Worm (Caenorhabditis elegans) whole organism, midembryonic: ENCODE measurements around the gene cope-1.
A peak's percentile ranks its signal among the peaks of the same experiment; 100 is the strongest.

ENCODE experiments used
- T22C8.4 ChIP-seq: fragments of 200-800 bp; sonication (Bioruptor generic); IDR thresholded peaks from 2 replicates; pipeline ENCODE4 v1.3.6; 2022; ENCODE audit warnings: missing genetic modification characterization, missing compliant biosample characterization
- cog-1 ChIP-seq: sonication (generic microtip); optimal IDR thresholded peaks from 2 replicates; lab custom pipeline; 2016; ENCODE audit warnings: missing genetic modification characterization, missing compliant biosample characterization
- flt-1 ChIP-seq: fragments of 200-800 bp; sonication (Bioruptor generic); IDR thresholded peaks from 2 replicates; pipeline ENCODE4 v1.3.6; 2022; ENCODE audit warnings: missing genetic modification characterization, missing compliant biosample characterization
- klf-2 ChIP-seq: fragments of 200-800 bp; sonication (Bioruptor generic); conservative IDR thresholded peaks from 2 replicates; pipeline ENCODE4 v1.3.6; 2022; ENCODE audit warnings: missing genetic modification reagents, missing genetic modification characterization, missing compliant biosample characterization
- med-1 ChIP-seq: sonication (generic microtip); optimal IDR thresholded peaks from 2 replicates; lab custom pipeline; 2017; ENCODE audit warnings: missing genetic modification characterization, mild to moderate bottlenecking, missing compliant biosample characterization, antibody characterized with exemption, missing genetic modification reagents; ENCODE audit not compliant: insufficient read depth
- ref-1 ChIP-seq: fragments of 200-800 bp; sonication (Bioruptor generic); conservative IDR thresholded peaks from 2 replicates; pipeline ENCODE4 v1.3.6; 2022; ENCODE audit warnings: missing genetic modification reagents, missing genetic modification characterization, missing compliant biosample characterization
- tab-1 ChIP-seq: fragments of 200-800 bp; sonication (Bioruptor generic); IDR thresholded peaks from 2 replicates; pipeline ENCODE4 v1.3.6; 2022; ENCODE audit warnings: missing genetic modification characterization, missing compliant biosample characterization
- ztf-23 ChIP-seq: fragments of 200-800 bp; sonication (Bioruptor generic); IDR thresholded peaks from 2 replicates; pipeline ENCODE4 v1.3.6; 2022; ENCODE audit warnings: missing genetic modification reagents, missing genetic modification characterization, missing compliant biosample characterization
- ztf-29 ChIP-seq: fragments of 200-800 bp; sonication (Bioruptor generic); IDR thresholded peaks from 2 replicates; pipeline ENCODE4 v1.3.6; 2022; ENCODE audit warnings: missing genetic modification reagents, missing genetic modification characterization, missing compliant biosample characterization

The cope-1 gene

ce11 chrIII:13446865-13447264, 20.8 kb downstream of the cope-1 start:
- peak; percentile 65; the same call in 1 of the 2 replicates for TF ChIP-seq flt-1

ce11 chrIII:13448235-13448634, 22.2 kb downstream of the cope-1 start:
- TF ChIP-seq tab-1 (GFP tag; lab: Robert Waterston, UW), result 0 out of 2 replicates have a peak, but pooled peaks have one; percentile 21

ce11 chrIII:13452824-13453223, 26.8 kb downstream of the cope-1 start:
- no peak for TF ChIP-seq ref-1 (GFP tag; lab: Robert Waterston, UW)
- TF ChIP-seq med-1, result no peak
- no peak for TF ChIP-seq klf-2 (GFP tag; lab: Robert Waterston, UW)
- no peak for TF ChIP-seq ztf-29
- TF ChIP-seq tab-1 (GFP tag; lab: Robert Waterston, UW), result no peak
- no peak for TF ChIP-seq flt-1
- no peak for TF ChIP-seq ztf-23 (GFP tag; lab: Robert Waterston, UW)
- TF ChIP-seq cog-1 (tag; lab: Kevin White, UChicago), result no peak
- TF ChIP-seq T22C8.4, result no peak

ce11 chrIII:13455207-13455606, 29.1 kb downstream of the cope-1 start, which contains the start of gene cua-1:
cua-1 (minus strand) TSS chrIII:13455307.
- TF ChIP-seq med-1 (no peak), ztf-29 (no peak), flt-1 (no peak), T22C8.4 (no peak), tab-1 (GFP tag; lab: Robert Waterston, UW) (no peak), klf-2 (GFP tag; lab: Robert Waterston, UW) (no peak), ztf-23 (GFP tag; lab: Robert Waterston, UW) (no peak), ref-1 (GFP tag; lab: Robert Waterston, UW) (no peak), cog-1 (tag; lab: Kevin White, UChicago) (no peak)

ce11 chrIII:13455816-13456215, 29.8 kb downstream of the cope-1 start:
- TF ChIP-seq ztf-23 (GFP tag; lab: Robert Waterston, UW), result no peak
- TF ChIP-seq ztf-29, result no peak
- no peak for TF ChIP-seq cog-1 (tag; lab: Kevin White, UChicago)
- TF ChIP-seq med-1, result no peak
- no peak for TF ChIP-seq flt-1
- no peak for TF ChIP-seq ref-1 (GFP tag; lab: Robert Waterston, UW)
- TF ChIP-seq T22C8.4, result no peak
- no peak for TF ChIP-seq tab-1 (GFP tag; lab: Robert Waterston, UW)
- no peak for TF ChIP-seq klf-2 (GFP tag; lab: Robert Waterston, UW)

- no peak for TF ChIP-seq klf-2 (GFP tag; lab: Robert Waterston, UW)
- no peak for TF ChIP-seq ztf-23 (GFP tag; lab: Robert Waterston, UW)
- no peak for TF ChIP-seq med-1
- no peak for TF ChIP-seq flt-1
- no peak for TF ChIP-seq T22C8.4
- no peak for TF ChIP-seq tab-1 (GFP tag; lab: Robert Waterston, UW)
- no peak for TF ChIP-seq ref-1 (GFP tag; lab: Robert Waterston, UW)
- TF ChIP-seq ztf-29, result no peak
- no peak for TF ChIP-seq cog-1 (tag; lab: Kevin White, UChicago)
Observed at ce11 chrIII:13457305-13457704, 31.2 kb downstream of the cope-1 start.

- TF ChIP-seq flt-1 (no peak), T22C8.4 (no peak), tab-1 (GFP tag; lab: Robert Waterston, UW) (no peak), ztf-29 (no peak), ref-1 (GFP tag; lab: Robert Waterston, UW) (no peak), cog-1 (tag; lab: Kevin White, UChicago) (no peak), klf-2 (GFP tag; lab: Robert Waterston, UW) (no peak), med-1 (no peak), ztf-23 (GFP tag; lab: Robert Waterston, UW) (no peak)
Observed at ce11 chrIII:13458978-13459596, 33.0 kb downstream of the cope-1 start, which contains the start of gene tag-164. tag-164 (plus strand) TSS chrIII:13459546.

- no peak for TF ChIP-seq cog-1 (tag; lab: Kevin White, UChicago)
- no peak for TF ChIP-seq ref-1 (GFP tag; lab: Robert Waterston, UW)
- TF ChIP-seq klf-2 (GFP tag; lab: Robert Waterston, UW), result no peak
- TF ChIP-seq flt-1, result no peak
- TF ChIP-seq T22C8.4, result no peak
- no peak for TF ChIP-seq ztf-29
- no peak for TF ChIP-seq ztf-23 (GFP tag; lab: Robert Waterston, UW)
- no peak for TF ChIP-seq med-1
- no peak for TF ChIP-seq tab-1 (GFP tag; lab: Robert Waterston, UW)
Observed at ce11 chrIII:13461535-13461934, 35.5 kb downstream of the cope-1 start.

ce11 chrIII:13462138-13462634, 36.1 kb downstream of the cope-1 start, which contains the start of the genes abcf-2 and T27E9.2:
abcf-2 (minus strand) TSS chrIII:13462238.
T27E9.2 (minus strand) TSS chrIII:13462584.
- TF ChIP-seq ztf-29, result no peak
- no peak for TF ChIP-seq cog-1 (tag; lab: Kevin White, UChicago)
- no peak for TF ChIP-seq T22C8.4

- TF ChIP-seq cog-1 (tag; lab: Kevin White, UChicago) (no peak), med-1 (no peak), klf-2 (GFP tag; lab: Robert Waterston, UW) (peak; percentile 58; the same call in 1 of the 2 replicates), ztf-23 (GFP tag; lab: Robert Waterston, UW) (peak; percentile 85), ztf-29 (0 out of 2 replicates have a peak, but pooled peaks have one; percentile 28), flt-1 (peak; percentile 85), T22C8.4 (peak; percentile 39)
Observed at ce11 chrIII:13462965-13463783, 37.1 kb downstream of the cope-1 start, which contains the start of gene ant-1.1. ant-1.1 (plus strand) TSS chrIII:13463163.
